Worm (Caenorhabditis elegans) whole organism, L1 larva: ENCODE measurements around the gene Y57G11C.1142.

Experiments
- C34B4.2 ChIP-seq: sonication (generic microtip); optimal IDR thresholded peaks from 2 replicates; lab custom pipeline; 2017; ENCODE audit warnings: mild to moderate bottlenecking, missing genetic modification characterization, missing compliant biosample characterization
- Y116A8C.19 ChIP-seq: sonication (generic microtip); optimal IDR thresholded peaks from 2 replicates; lab custom pipeline; 2016; ENCODE audit warnings: missing compliant biosample characterization, missing genetic modification characterization, borderline replicate concordance
- aha-1 ChIP-seq: fragments of 150-350 bp; optimal IDR thresholded peaks from 2 replicates; lab custom pipeline; 2014; ENCODE audit warnings: missing biosample characterization, missing genetic modification characterization
- aly-2 ChIP-seq: fragments of 150-350 bp; optimal IDR thresholded peaks from 2 replicates; lab custom pipeline; 2014; ENCODE audit warnings: missing biosample characterization, missing genetic modification characterization
- ama-1 ChIP-seq: fragments of 150-350 bp; optimal IDR thresholded peaks from 2 replicates; lab custom pipeline; 2014
- blmp-1 ChIP-seq: fragments of 150-350 bp; optimal IDR thresholded peaks from 2 replicates; lab custom pipeline; 2014; ENCODE audit warnings: missing biosample characterization, missing genetic modification characterization
- ceh-63 ChIP-seq: fragments of 200-800 bp; sonication (Bioruptor generic); optimal IDR thresholded peaks from 2 replicates; lab custom pipeline; 2018; ENCODE audit warnings: mild to moderate bottlenecking, missing genetic modification characterization, missing compliant biosample characterization
- ceh-8 ChIP-seq: fragments of 200-800 bp; sonication (Bioruptor generic); optimal IDR thresholded peaks from 2 replicates; lab custom pipeline; 2018; ENCODE audit warnings: mild to moderate bottlenecking, missing genetic modification characterization, moderate library complexity, missing compliant biosample characterization
- dsc-1 ChIP-seq: sonication (generic microtip); optimal IDR thresholded peaks from 2 replicates; lab custom pipeline; 2016; ENCODE audit warnings: mild to moderate bottlenecking, missing genetic modification characterization, missing compliant biosample characterization
- efl-1 ChIP-seq, 4 experiments: fragments of 150-350 bp; optimal IDR thresholded peaks in 3 of 4; peaks in 1 of 4; 1 replicate in 1 of 4; 2 replicates in 3 of 4; lab custom pipeline; 2014; ENCODE audit warnings: missing biosample characterization in 2 of 4, missing genetic modification characterization in 2 of 4, missing genetic modification reagents in 2 of 4
- egl-13 ChIP-seq: sonication (generic microtip); optimal IDR thresholded peaks from 2 replicates; lab custom pipeline; 2016; ENCODE audit warnings: missing genotype, missing genetic modification reagents, missing genetic modification characterization, missing compliant biosample characterization
- egl-27 ChIP-seq, 2 experiments: fragments of 150-350 bp in 1 of 2; sonication (generic microtip); optimal IDR thresholded peaks; 3 replicates each; lab custom pipeline; 2017 to 2018; ENCODE audit warnings: missing biosample characterization in 2 of 2, missing genetic modification characterization in 2 of 2, missing genetic modification reagents in 2 of 2
- elt-3 ChIP-seq, 6 experiments: fragments of 150-350 bp in 1 of 6; sonication (generic microtip); optimal IDR thresholded peaks; 2 replicates each; lab custom pipeline; 2017 to 2018; ENCODE audit warnings: missing biosample characterization in 6 of 6, missing genetic modification characterization in 6 of 6, inconsistent platforms in 1 of 6
- ets-5 ChIP-seq: fragments of 200-800 bp; sonication (Bioruptor generic); IDR thresholded peaks from 2 replicates; pipeline ENCODE4 v1.3.6; 2022; ENCODE audit warnings: missing genetic modification characterization, missing compliant biosample characterization
- fkh-8 ChIP-seq: sonication (generic microtip); optimal IDR thresholded peaks from 2 replicates; lab custom pipeline; 2016; ENCODE audit warnings: mild to moderate bottlenecking, missing genetic modification characterization, missing compliant biosample characterization
- fos-1 ChIP-seq: fragments of 150-350 bp; optimal IDR thresholded peaks from 2 replicates; lab custom pipeline; 2014; ENCODE audit warnings: missing biosample characterization, missing genetic modification characterization
- grh-1 ChIP-seq: fragments of 200-800 bp; sonication (Bioruptor generic); IDR thresholded peaks from 2 replicates; pipeline ENCODE4 v1.3.6; 2022; ENCODE audit warnings: missing genetic modification reagents, missing genetic modification characterization, missing compliant biosample characterization
- irx-1 ChIP-seq: sonication (generic microtip); optimal IDR thresholded peaks from 2 replicates; lab custom pipeline; 2016; ENCODE audit warnings: missing genetic modification characterization, missing compliant biosample characterization
- jun-1 ChIP-seq: fragments of 150-350 bp; optimal IDR thresholded peaks from 2 replicates; lab custom pipeline; 2014; ENCODE audit warnings: missing biosample characterization, missing genetic modification reagents, missing genetic modification characterization
- lin-15B ChIP-seq: fragments of 150-350 bp; sonication (generic microtip); optimal IDR thresholded peaks from 3 replicates; lab custom pipeline; 2014; ENCODE audit warnings: missing biosample characterization, missing genetic modification characterization
- lin-35 ChIP-seq, 2 experiments: fragments of 150-350 bp; optimal IDR thresholded peaks; 2 replicates each; lab custom pipeline; 2014; ENCODE audit warnings: missing biosample characterization in 2 of 2, missing genetic modification characterization in 2 of 2, missing genetic modification reagents in 2 of 2
- lin-39 ChIP-seq: fragments of 150-350 bp; optimal IDR thresholded peaks from 2 replicates; lab custom pipeline; 2014; ENCODE audit warnings: missing biosample characterization, missing genetic modification reagents, missing genetic modification characterization
- lsy-2 ChIP-seq, 2 experiments: fragments of 150-350 bp; optimal IDR thresholded peaks; 2 replicates each; lab custom pipeline; 2014; ENCODE audit warnings: missing biosample characterization in 2 of 2, missing genetic modification characterization in 2 of 2
- mab-9 ChIP-seq: fragments of 200-800 bp; sonication (Bioruptor generic); IDR thresholded peaks from 2 replicates; pipeline ENCODE4 v1.3.6; 2022; ENCODE audit warnings: missing genetic modification reagents, missing genetic modification characterization, missing compliant biosample characterization
- mdl-1 ChIP-seq, 2 experiments: fragments of 150-350 bp; optimal IDR thresholded peaks; 2 replicates each; lab custom pipeline; 2014 to 2017; ENCODE audit warnings: missing biosample characterization in 2 of 2, missing genetic modification characterization in 2 of 2, inconsistent platforms in 1 of 2
- mef-2 ChIP-seq: fragments of 150-350 bp; optimal IDR thresholded peaks from 2 replicates; lab custom pipeline; 2014; ENCODE audit warnings: missing biosample characterization, missing genetic modification characterization
- mep-1 ChIP-seq: fragments of 150-350 bp; optimal IDR thresholded peaks from 2 replicates; lab custom pipeline; 2014; ENCODE audit warnings: missing biosample characterization, missing genetic modification characterization
- nhr-20 ChIP-seq: sonication (generic microtip); optimal IDR thresholded peaks from 2 replicates; lab custom pipeline; 2016; ENCODE audit warnings: mild to moderate bottlenecking, missing genetic modification characterization, missing compliant biosample characterization
- nhr-28 ChIP-seq: fragments of 150-350 bp; optimal IDR thresholded peaks from 2 replicates; lab custom pipeline; 2014; ENCODE audit warnings: missing biosample characterization, missing genetic modification characterization
- nhr-71 ChIP-seq: sonication (generic microtip); optimal IDR thresholded peaks from 2 replicates; lab custom pipeline; 2016; ENCODE audit warnings: mild to moderate bottlenecking, missing genetic modification characterization, moderate library complexity, missing compliant biosample characterization
- nhr-76 ChIP-seq: sonication (generic microtip); optimal IDR thresholded peaks from 2 replicates; lab custom pipeline; 2017; ENCODE audit warnings: missing biosample characterization, missing genetic modification characterization
- nhr-85 ChIP-seq: sonication (generic microtip); peaks from one replicate; lab custom pipeline; 2016; ENCODE audit warnings: missing genetic modification characterization, inconsistent platforms, missing compliant biosample characterization
- nhr-90 ChIP-seq: sonication (generic microtip); optimal IDR thresholded peaks from 2 replicates; lab custom pipeline; 2016; ENCODE audit warnings: mild to moderate bottlenecking, missing genetic modification characterization, missing compliant biosample characterization; ENCODE audit not compliant: poor library complexity
- pag-3 ChIP-seq: sonication (generic microtip); optimal IDR thresholded peaks from 2 replicates; lab custom pipeline; 2017; ENCODE audit warnings: missing genetic modification characterization, mild to moderate bottlenecking, missing compliant biosample characterization, antibody characterized with exemption, borderline replicate concordance; ENCODE audit not compliant: insufficient read depth
- swsn-7 ChIP-seq: sonication (generic microtip); optimal IDR thresholded peaks from 2 replicates; lab custom pipeline; 2016; ENCODE audit warnings: missing genetic modification characterization, missing compliant biosample characterization
- tbx-2 ChIP-seq: sonication (generic microtip); optimal IDR thresholded peaks from 2 replicates; lab custom pipeline; 2016; ENCODE audit warnings: missing genetic modification characterization, missing compliant biosample characterization
- tlp-1 ChIP-seq: fragments of 150-350 bp; optimal IDR thresholded peaks from 2 replicates; lab custom pipeline; 2014; ENCODE audit warnings: missing biosample characterization, missing genetic modification characterization
- unc-30 ChIP-seq: sonication (generic microtip); optimal IDR thresholded peaks from 2 replicates; lab custom pipeline; 2017; ENCODE audit warnings: missing biosample characterization, missing genetic modification characterization
- unc-62 ChIP-seq: fragments of 150-350 bp; optimal IDR thresholded peaks from 2 replicates; lab custom pipeline; 2014; ENCODE audit warnings: missing biosample characterization, missing genetic modification reagents, missing genetic modification characterization
- unc-86 ChIP-seq: sonication (generic microtip); optimal IDR thresholded peaks from 2 replicates; lab custom pipeline; 2016; ENCODE audit warnings: missing genetic modification characterization, missing compliant biosample characterization
- unc-98 ChIP-seq: fragments of 200-800 bp; sonication (Bioruptor generic); IDR thresholded peaks from 2 replicates; pipeline ENCODE4 v1.3.6; 2022; ENCODE audit warnings: missing genetic modification characterization, missing compliant biosample characterization
- xbp-1 ChIP-seq: sonication (generic microtip); optimal IDR thresholded peaks from 2 replicates; lab custom pipeline; 2016; ENCODE audit warnings: missing genetic modification characterization, missing compliant biosample characterization
- zag-1 ChIP-seq: fragments of 150-350 bp; optimal IDR thresholded peaks from 2 replicates; lab custom pipeline; 2014; ENCODE audit warnings: missing biosample characterization, missing genetic modification characterization
- zip-4 ChIP-seq: fragments of 200-800 bp; sonication (Bioruptor generic); optimal IDR thresholded peaks from 2 replicates; lab custom pipeline; 2018; ENCODE audit warnings: mild to moderate bottlenecking, missing genetic modification characterization, moderate library complexity, missing compliant biosample characterization
- ztf-11 ChIP-seq, 2 experiments: sonication (generic microtip); optimal IDR thresholded peaks; 2 replicates each; lab custom pipeline; 2016 to 2017; ENCODE audit warnings: missing genetic modification characterization in 2 of 2, missing biosample characterization in 1 of 2, missing compliant biosample characterization in 1 of 2
- ztf-4 ChIP-seq: fragments of 150-350 bp; optimal IDR thresholded peaks from 2 replicates; lab custom pipeline; 2014; ENCODE audit warnings: missing biosample characterization, missing genetic modification characterization

Gene Y57G11C.1142

DNA sequence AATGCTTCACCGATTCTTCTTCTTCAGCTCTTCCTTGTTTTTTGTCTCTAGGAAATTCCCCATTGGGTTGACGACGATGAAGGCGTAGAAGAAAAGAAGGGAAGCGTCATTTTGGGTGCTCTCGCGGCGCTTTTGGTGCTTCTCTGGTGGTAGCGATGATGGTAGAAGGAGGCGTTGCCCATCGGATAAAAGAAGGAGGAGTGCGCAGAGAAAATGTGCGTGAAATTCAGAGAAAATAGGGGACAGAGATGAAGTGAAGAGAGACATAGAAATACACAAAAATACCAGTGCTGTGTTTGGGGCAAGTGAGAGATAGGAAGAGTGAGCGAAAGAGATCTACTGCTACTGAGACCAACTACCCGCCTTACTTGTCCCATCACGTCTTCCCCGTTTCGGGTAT lies 4.5 kb downstream of the Y57G11C.1142 start, which contains the start of gene oig-5:
Gene oig-5, plus strand, starts transcription at position 301 of the 400 bp plus-strand sequence.
- TF ChIP-seq mab-9 (GFP tag; lab: Robert Waterston, UW) = 0 out of 2 replicates have a peak, but pooled peaks have one; percentile 7
- TF ChIP-seq lin-35 (GFP tag; optimal IDR thresholded peaks at IDR 0.05; lab: Kevin White, UChicago) = no peak
- TF ChIP-seq ceh-8 (GFP tag; lab: Kevin White, UChicago) = peak; percentile 5

DNA sequence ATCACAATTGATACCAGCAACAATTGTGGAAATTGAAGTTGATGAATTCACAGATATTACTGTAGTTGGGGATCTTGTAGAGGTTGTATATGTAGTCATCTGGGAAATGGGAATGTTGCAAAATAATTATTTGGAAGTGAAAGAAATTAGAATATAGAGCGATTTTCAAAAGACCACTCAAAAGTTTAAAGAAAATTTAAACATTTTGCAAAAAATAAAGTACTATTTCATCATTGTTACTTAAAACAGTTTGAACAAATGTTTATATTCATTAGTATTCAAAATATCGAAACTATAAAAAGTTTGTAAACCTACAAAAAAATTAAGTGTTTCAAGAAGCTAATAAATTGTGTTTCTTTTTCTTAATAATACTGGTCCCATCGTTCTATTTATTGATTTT lies 13.9 kb downstream of the Y57G11C.1142 start, which contains the start of gene Y57G11C.46:
Gene Y57G11C.46, minus strand, starts transcription at position 101 of the 400 bp plus-strand sequence.
- no peak for TF ChIP-seq egl-27 (tag; optimal IDR thresholded peaks at IDR 0.05; lab: Kevin White, UChicago)
- no peak for TF ChIP-seq lin-15B (tag; lab: Kevin White, UChicago)
- no peak for TF ChIP-seq fkh-8 (tag; lab: Kevin White, UChicago)
- no peak for TF ChIP-seq fos-1 (tag; lab: Kevin White, UChicago)
- no peak for TF ChIP-seq nhr-20 (tag; lab: Kevin White, UChicago)
- TF ChIP-seq nhr-28 = no peak
- TF ChIP-seq mdl-1 (tag; optimal IDR thresholded peaks at IDR 0.05; lab: Kevin White, UChicago) = no peak
- no peak for TF ChIP-seq ztf-11 (tag; optimal IDR thresholded peaks at IDR 0.05; lab: Kevin White, UChicago)
- no peak for TF ChIP-seq nhr-76 (tag; lab: Kevin White, UChicago)
- TF ChIP-seq aha-1 = no peak
- TF ChIP-seq, all 84 proteins: peak for 0

DNA sequence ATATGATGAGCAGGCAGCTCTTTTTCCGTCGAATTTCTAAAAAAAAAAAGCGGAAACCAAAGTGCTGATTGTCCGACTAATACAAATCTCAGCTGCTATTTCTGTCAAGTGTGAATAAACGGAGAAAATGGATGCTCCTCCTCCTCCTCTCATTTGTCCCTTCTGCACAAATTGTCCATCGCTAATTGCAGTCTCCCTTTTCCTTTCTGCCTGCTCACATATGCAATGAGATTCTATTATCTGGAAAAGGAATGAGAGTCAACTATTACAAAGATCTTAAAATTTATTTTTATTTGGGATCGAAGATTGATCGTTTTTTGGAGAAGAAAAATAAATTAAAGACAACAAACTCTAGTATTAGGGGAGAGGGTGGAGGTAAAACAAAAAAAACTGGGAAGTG lies 19.9 kb downstream of the Y57G11C.1142 start:
- TF ChIP-seq ama-1 = peak; percentile 38
- no peak for TF ChIP-seq tbx-2 (tag; lab: Kevin White, UChicago)
- TF ChIP-seq unc-62 (GFP tag; lab: Kevin White, UChicago) = no peak
- TF ChIP-seq mep-1 (tag; lab: Kevin White, UChicago) = no peak
- TF ChIP-seq lsy-2 (tag; optimal IDR thresholded peaks at IDR 0.05; lab: Kevin White, UChicago) = peak; percentile 18 to 25
- TF ChIP-seq elt-3 (tag; optimal IDR thresholded peaks at IDR 0.05; lab: Kevin White, UChicago) = peak in 1 of 6 experiments; percentile 2
- peak; percentile 95 for TF ChIP-seq aly-2 (tag; lab: Kevin White, UChicago)
- TF ChIP-seq ztf-4 (tag; lab: Kevin White, UChicago) = peak; percentile 37
- no peak for TF ChIP-seq ets-5 (GFP tag; lab: Robert Waterston, UW)
- TF ChIP-seq efl-1 (optimal IDR thresholded peaks at IDR 0.05; lab: Kevin White, UChicago) = peak in 1 of 2 experiments; percentile 3
- no peak for TF ChIP-seq efl-1 (GFP tag; optimal IDR thresholded peaks at IDR 0.05 in 1 of 2; lab: Kevin White, UChicago)
- no peak for TF ChIP-seq egl-27 (tag; optimal IDR thresholded peaks at IDR 0.05; lab: Kevin White, UChicago)
- no peak for TF ChIP-seq C34B4.2 (tag; lab: Kevin White, UChicago)
- TF ChIP-seq nhr-90 (tag; lab: Kevin White, UChicago) = peak; percentile 45
- TF ChIP-seq egl-13 (tag; lab: Kevin White, UChicago) = no peak
- no peak for TF ChIP-seq mef-2 (tag; lab: Kevin White, UChicago)
- peak; percentile 38 for TF ChIP-seq nhr-71 (tag; lab: Kevin White, UChicago)
- TF ChIP-seq nhr-85 = peak; percentile 13
- TF ChIP-seq dsc-1 (tag; lab: Kevin White, UChicago) = no peak
- TF ChIP-seq ceh-8 (GFP tag; lab: Kevin White, UChicago) = no peak
- TF ChIP-seq jun-1 (tag; lab: Kevin White, UChicago) = no peak
- no peak for TF ChIP-seq tlp-1 (tag; lab: Kevin White, UChicago)
- TF ChIP-seq blmp-1 = no peak
- TF ChIP-seq zag-1 (tag; lab: Kevin White, UChicago) = no peak
- TF ChIP-seq swsn-7 (tag; lab: Kevin White, UChicago) = peak; percentile 10
- TF ChIP-seq ceh-63 (GFP tag; lab: Kevin White, UChicago) = no peak
- TF ChIP-seq, all 84 proteins: peak for 10

DNA sequence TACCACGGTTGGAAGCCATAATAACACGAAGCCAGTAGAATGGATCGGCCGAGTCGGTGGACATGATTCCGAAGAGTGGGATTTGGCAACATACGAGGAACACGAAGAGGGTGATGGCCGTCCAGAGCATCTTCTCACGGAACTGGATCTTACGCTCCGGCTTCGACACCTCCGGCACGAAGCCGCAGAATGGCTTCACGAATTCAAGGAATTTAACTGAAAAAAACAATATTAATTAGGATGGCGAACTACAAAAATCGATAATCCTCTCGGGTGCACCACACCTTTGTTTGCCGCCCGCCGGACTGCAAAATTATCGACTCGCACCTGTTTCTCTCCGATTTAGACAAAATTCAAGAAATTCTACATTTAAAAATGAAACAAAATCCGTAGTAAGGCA lies 21.8 kb downstream of the Y57G11C.1142 start:
- TF ChIP-seq lin-39 = no peak
- no peak for TF ChIP-seq lin-35 (GFP tag; optimal IDR thresholded peaks at IDR 0.05; lab: Kevin White, UChicago)
- no peak for TF ChIP-seq dsc-1 (tag; lab: Kevin White, UChicago)
- no peak for TF ChIP-seq zip-4
- no peak for TF ChIP-seq efl-1 (optimal IDR thresholded peaks at IDR 0.05; lab: Kevin White, UChicago)
- no peak for TF ChIP-seq efl-1 (GFP tag; optimal IDR thresholded peaks at IDR 0.05 in 1 of 2; lab: Kevin White, UChicago)
- no peak for TF ChIP-seq grh-1 (GFP tag; lab: Robert Waterston, UW)
- TF ChIP-seq egl-27 (tag; optimal IDR thresholded peaks at IDR 0.05; lab: Kevin White, UChicago) = no peak
- no peak for TF ChIP-seq ztf-4 (tag; lab: Kevin White, UChicago)
- TF ChIP-seq nhr-76 (tag; lab: Kevin White, UChicago) = no peak
- TF ChIP-seq irx-1 (tag; lab: Kevin White, UChicago) = no peak
- TF ChIP-seq Y116A8C.19 (tag; lab: Kevin White, UChicago) = no peak
- TF ChIP-seq unc-98 (GFP tag; lab: Robert Waterston, UW) = no peak
- TF ChIP-seq mep-1 (tag; lab: Kevin White, UChicago) = no peak
- TF ChIP-seq unc-30 = no peak
- no peak for TF ChIP-seq unc-86
- no peak for TF ChIP-seq xbp-1 (tag; lab: Kevin White, UChicago)
- no peak for TF ChIP-seq pag-3 (tag; lab: Kevin White, UChicago)
